Fruit fly (Drosophila melanogaster) whole organism, adult: Measurements from ENCODE around the gene CG7551.

Source experiments
- CG11617 ChIP-seq: fragments of 200-800 bp; sonication (Bioruptor generic); optimal IDR thresholded peaks from 2 replicates; lab custom pipeline; 2017; ENCODE audit warnings: mild to moderate bottlenecking, missing biosample characterization, missing genetic modification reagents, missing genetic modification characterization
- CG12768 ChIP-seq: fragments of 200-800 bp; sonication (Bioruptor generic); optimal IDR thresholded peaks from 2 replicates; lab custom pipeline; 2017; ENCODE audit warnings: missing biosample characterization, missing genetic modification characterization, mild to moderate bottlenecking, moderate library complexity, missing genetic modification reagents
- CG14711 ChIP-seq: fragments of 200-800 bp; sonication (Bioruptor generic); optimal IDR thresholded peaks from 2 replicates; lab custom pipeline; 2018; ENCODE audit warnings: missing biosample characterization, mild to moderate bottlenecking, missing genetic modification characterization, moderate library complexity
- CG1620 ChIP-seq: fragments of 200-800 bp; sonication (Bioruptor generic); optimal IDR thresholded peaks from 2 replicates; lab custom pipeline; 2016; ENCODE audit warnings: missing biosample characterization, missing genetic modification characterization
- CG33017 ChIP-seq: fragments of 200-800 bp; sonication (Bioruptor generic); optimal IDR thresholded peaks from 2 replicates; lab custom pipeline; 2018; ENCODE audit warnings: missing biosample characterization, mild to moderate bottlenecking, missing genetic modification characterization, moderate library complexity
- CG5204 ChIP-seq: fragments of 200-800 bp; sonication (Bioruptor generic); optimal IDR thresholded peaks from 2 replicates; lab custom pipeline; 2016; ENCODE audit warnings: missing biosample characterization, missing genetic modification characterization
- CG7045 ChIP-seq: fragments of 200-800 bp; sonication (Bioruptor generic); optimal IDR thresholded peaks from 2 replicates; lab custom pipeline; 2017; ENCODE audit warnings: missing biosample characterization, mild to moderate bottlenecking, missing genetic modification characterization
- CG7101 ChIP-seq: fragments of 200-800 bp; sonication (Bioruptor generic); optimal IDR thresholded peaks from 2 replicates; lab custom pipeline; 2018; ENCODE audit warnings: missing biosample characterization, mild to moderate bottlenecking, missing genetic modification characterization, moderate library complexity
- Clk ChIP-seq: fragments of 200-800 bp; sonication (Bioruptor generic); optimal IDR thresholded peaks from 2 replicates; lab custom pipeline; 2017; ENCODE audit warnings: missing biosample characterization, missing genetic modification characterization
- Crg-1 ChIP-seq: fragments of 200-800 bp; sonication (Bioruptor generic); optimal IDR thresholded peaks from 2 replicates; lab custom pipeline; 2016; ENCODE audit warnings: missing biosample characterization, missing genetic modification characterization
- Hr96 ChIP-seq: fragments of 200-800 bp; sonication (Bioruptor generic); optimal IDR thresholded peaks from 2 replicates; lab custom pipeline; 2016; ENCODE audit warnings: missing biosample characterization, missing genetic modification characterization
- Mnt ChIP-seq: fragments of 200-800 bp; sonication (Bioruptor generic); optimal IDR thresholded peaks from 2 replicates; lab custom pipeline; 2016; ENCODE audit warnings: missing biosample characterization, mild to moderate bottlenecking, missing genetic modification characterization
- bab1 ChIP-seq: fragments of 200-800 bp; sonication (Bioruptor generic); optimal IDR thresholded peaks from 3 replicates; lab custom pipeline; 2019; ENCODE audit warnings: missing biosample characterization, mild to moderate bottlenecking, missing genetic modification characterization, moderate library complexity
- cic ChIP-seq: fragments of 200-800 bp; sonication (Bioruptor generic); optimal IDR thresholded peaks from 2 replicates; lab custom pipeline; 2017; ENCODE audit warnings: missing biosample characterization, mild to moderate bottlenecking, missing genetic modification characterization, moderate library complexity
- cnc ChIP-seq, 2 experiments: fragments of >200 bp; optimal IDR thresholded peaks; 2 replicates each; lab custom pipeline; 2017
- kay ChIP-seq: fragments of 200-800 bp; sonication (Bioruptor generic); peaks from one replicate; lab custom pipeline; 2016; ENCODE audit warnings: missing biosample characterization, missing genetic modification characterization, borderline replicate concordance
- ovo ChIP-seq: fragments of 200-800 bp; sonication (Bioruptor generic); optimal IDR thresholded peaks from 2 replicates; lab custom pipeline; 2016; ENCODE audit warnings: missing biosample characterization, missing genetic modification characterization
- pad ChIP-seq: fragments of 200-800 bp; sonication (Bioruptor generic); optimal IDR thresholded peaks from 3 replicates; lab custom pipeline; 2017; ENCODE audit warnings: missing biosample characterization, missing genetic modification characterization, mild to moderate bottlenecking, moderate library complexity, missing genetic modification reagents
- tj ChIP-seq: fragments of 200-800 bp; sonication (Bioruptor generic); optimal IDR thresholded peaks from 3 replicates; lab custom pipeline; 2017; ENCODE audit warnings: missing biosample characterization, mild to moderate bottlenecking, missing genetic modification characterization, moderate library complexity
- toe ChIP-seq: fragments of 200-800 bp; sonication (Bioruptor generic); optimal IDR thresholded peaks from 2 replicates; lab custom pipeline; 2016; ENCODE audit warnings: missing biosample characterization, missing genetic modification characterization

CG7551 gene

DNA sequence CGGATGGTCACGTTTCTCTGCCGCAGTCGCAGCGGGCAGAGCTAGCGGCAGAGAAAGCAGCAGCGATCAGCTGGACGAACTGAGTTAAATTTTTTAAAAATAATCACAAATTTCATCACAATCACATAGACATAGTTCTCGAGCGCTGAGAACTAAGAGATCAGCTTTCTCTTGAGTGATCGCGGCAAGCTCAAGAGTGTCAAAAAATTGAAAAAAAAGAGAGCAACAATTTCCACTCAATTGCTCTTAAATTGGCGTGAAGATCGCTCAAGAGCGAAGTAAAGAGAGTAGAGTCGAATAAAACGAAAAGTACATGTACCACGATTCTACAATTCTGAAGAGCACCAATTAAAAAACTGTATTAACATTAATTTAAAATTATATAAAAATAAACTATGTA, 29.9 kb upstream of the CG7551 start:
- TF ChIP-seq kay (peak; percentile 38), pad (GFP tag; lab: Kevin White, UChicago) (no peak)

DNA sequence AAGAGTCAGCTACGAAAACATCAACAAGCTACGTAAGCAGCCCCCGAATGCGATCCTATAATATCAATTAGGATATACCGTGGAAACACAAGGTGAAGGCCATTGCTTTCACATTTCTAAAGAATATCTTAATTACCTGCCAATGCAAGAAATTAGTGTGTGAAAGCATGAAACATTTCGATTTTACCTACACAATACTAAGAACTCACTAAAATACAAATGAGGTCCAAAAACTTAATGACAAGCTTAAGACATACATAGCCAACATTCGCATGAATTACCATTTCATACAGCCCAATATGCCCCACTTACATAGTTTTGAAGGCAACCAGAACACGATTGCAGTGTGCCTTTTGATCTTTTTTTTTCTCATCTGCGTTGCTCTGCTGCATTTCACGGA, 28.6 kb upstream of the CG7551 start:
- TF ChIP-seq CG11617 (GFP tag; lab: Kevin White, UChicago): no peak

DNA sequence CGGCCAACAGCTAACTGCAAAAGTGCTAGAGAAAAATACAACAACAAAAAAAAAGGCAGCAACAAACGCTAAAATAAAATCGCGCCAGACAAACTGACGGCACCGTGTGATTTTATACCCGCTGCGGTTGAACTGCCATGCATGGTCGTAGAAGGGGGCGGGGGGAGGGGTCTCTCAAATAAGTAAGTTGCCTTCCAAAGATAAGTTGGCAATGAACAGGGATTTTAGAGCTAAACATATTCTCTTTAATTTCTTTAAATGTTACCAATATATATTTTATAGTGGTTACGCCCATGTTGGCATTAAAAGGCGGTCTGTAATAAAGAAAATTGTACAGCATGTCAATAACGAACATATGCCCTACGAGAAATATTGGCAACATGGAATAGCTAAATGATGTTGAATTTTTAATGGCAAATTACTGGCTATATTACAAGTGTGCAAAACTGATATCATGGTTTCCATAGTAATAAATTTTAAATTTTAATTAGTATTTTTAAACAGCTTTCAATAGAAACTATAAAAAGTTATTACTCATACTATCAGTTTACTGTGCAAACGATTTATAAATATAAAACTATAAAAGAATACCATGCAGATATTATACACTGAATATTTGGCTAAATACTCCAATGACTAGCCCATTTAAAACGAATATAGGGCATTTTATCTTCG, 26.9 kb upstream of the CG7551 start:
- TF ChIP-seq cnc (optimal IDR thresholded peaks at IDR 0.05; lab: Kevin White, UChicago): no peak
- TF ChIP-seq bab1: peak; percentile 70
- peak; percentile 68 for TF ChIP-seq toe
- peak; percentile 91 for TF ChIP-seq CG7101
- peak; percentile 58 for TF ChIP-seq cic (GFP tag; lab: Kevin White, UChicago)
- peak; percentile 83 for TF ChIP-seq CG1620 (GFP tag; lab: Kevin White, UChicago)
- peak; percentile 93 for TF ChIP-seq CG12768
- peak; percentile 93 for TF ChIP-seq CG5204
- peak; percentile 64 for TF ChIP-seq ovo (GFP tag; lab: Kevin White, UChicago)
- peak; percentile 70 for TF ChIP-seq CG11617 (GFP tag; lab: Kevin White, UChicago)
- TF ChIP-seq tj (GFP tag; lab: Kevin White, UChicago): peak; percentile 61
- peak; percentile 86 for TF ChIP-seq Hr96 (GFP tag; lab: Kevin White, UChicago)
- peak; percentile 95 for TF ChIP-seq CG33017 (tag; lab: Kevin White, UChicago)
- no peak for TF ChIP-seq kay
- peak; percentile 69 for TF ChIP-seq pad (GFP tag; lab: Kevin White, UChicago)
- TF ChIP-seq Crg-1 (GFP tag; lab: Kevin White, UChicago): peak; percentile 90
- peak; percentile 32 for TF ChIP-seq Mnt (GFP tag; lab: Kevin White, UChicago)
- TF ChIP-seq CG7045: peak; percentile 89
- TF ChIP-seq Clk (GFP tag; lab: Kevin White, UChicago): peak; percentile 73
- peak; percentile 87 for TF ChIP-seq CG14711 (tag; lab: Kevin White, UChicago)

DNA sequence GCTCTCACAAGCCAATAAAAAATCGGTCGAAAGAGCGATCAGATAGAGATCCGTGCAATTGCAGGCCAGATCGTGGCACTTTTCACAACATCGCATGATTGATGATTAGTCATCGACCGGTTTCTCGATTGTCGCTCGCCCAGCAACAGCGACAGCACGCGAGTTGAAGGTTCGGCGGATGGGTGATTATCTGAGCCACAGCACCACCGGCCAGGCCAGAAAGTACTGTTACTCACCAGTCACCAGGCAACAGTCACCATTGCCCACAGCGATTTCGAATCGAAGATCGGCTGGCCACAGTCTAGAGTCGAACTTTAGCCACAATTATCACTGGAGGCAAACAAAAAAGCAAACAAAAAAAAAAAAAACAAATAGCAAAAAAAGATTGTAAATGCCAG, 26.4 kb upstream of the CG7551 start:
- TF ChIP-seq cnc (optimal IDR thresholded peaks at IDR 0.05; lab: Kevin White, UChicago) (no peak), ovo (GFP tag; lab: Kevin White, UChicago) (no peak), toe (no peak), CG12768 (no peak), CG11617 (GFP tag; lab: Kevin White, UChicago) (no peak), CG1620 (GFP tag; lab: Kevin White, UChicago) (no peak), CG7045 (no peak)

DNA sequence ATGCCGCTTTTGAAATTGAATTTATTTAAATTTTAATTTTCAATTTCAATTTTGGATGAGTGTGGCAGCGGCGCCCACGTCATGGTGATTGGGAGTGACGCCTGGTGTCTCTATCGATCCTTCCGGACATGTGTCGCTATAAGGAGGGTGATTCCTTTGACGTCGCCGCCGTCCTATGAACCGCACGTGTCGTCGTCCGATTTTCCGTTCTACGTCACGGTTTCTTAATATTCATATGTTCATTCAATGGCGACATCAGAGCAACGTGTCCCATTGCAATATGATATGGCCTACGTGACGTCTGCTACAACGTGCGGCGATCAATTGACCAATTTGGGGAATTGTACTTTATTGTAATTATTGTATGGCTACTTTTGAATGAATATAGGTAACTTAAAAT, 25.8 kb upstream of the CG7551 start:
- TF ChIP-seq CG11617 (GFP tag; lab: Kevin White, UChicago) (no peak), CG7101 (no peak), cnc (optimal IDR thresholded peaks at IDR 0.05; lab: Kevin White, UChicago) (no peak), Clk (GFP tag; lab: Kevin White, UChicago) (no peak), ovo (GFP tag; lab: Kevin White, UChicago) (no peak), Mnt (GFP tag; lab: Kevin White, UChicago) (no peak), toe (no peak), pad (GFP tag; lab: Kevin White, UChicago) (no peak), CG1620 (GFP tag; lab: Kevin White, UChicago) (no peak), cic (GFP tag; lab: Kevin White, UChicago) (no peak), Hr96 (GFP tag; lab: Kevin White, UChicago) (no peak), CG5204 (no peak), CG33017 (tag; lab: Kevin White, UChicago) (no peak), tj (GFP tag; lab: Kevin White, UChicago) (no peak), kay (no peak)

DNA sequence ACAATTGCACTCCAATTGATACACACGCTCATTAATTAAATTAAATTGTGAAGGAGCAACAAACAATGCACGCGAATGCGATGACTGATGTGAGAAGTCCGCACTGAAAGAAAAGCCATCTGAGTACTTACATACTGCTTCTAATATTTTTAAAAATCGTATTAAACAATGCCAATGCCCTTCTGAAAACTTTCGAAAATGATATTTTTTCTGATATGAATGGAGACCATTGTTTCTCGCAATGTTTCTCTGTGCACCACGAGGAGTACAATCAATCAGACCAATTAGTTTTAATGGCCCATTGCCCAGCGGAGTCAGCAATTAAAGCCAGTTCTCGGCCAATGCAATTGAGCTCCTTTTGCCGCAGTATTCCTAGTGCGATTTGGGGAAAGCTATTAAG, 25.1 kb upstream of the CG7551 start:
- TF ChIP-seq CG14711 (tag; lab: Kevin White, UChicago) (no peak), Crg-1 (GFP tag; lab: Kevin White, UChicago) (no peak), CG7101 (no peak), pad (GFP tag; lab: Kevin White, UChicago) (no peak), cic (GFP tag; lab: Kevin White, UChicago) (no peak), CG1620 (GFP tag; lab: Kevin White, UChicago) (no peak), kay (no peak)

DNA sequence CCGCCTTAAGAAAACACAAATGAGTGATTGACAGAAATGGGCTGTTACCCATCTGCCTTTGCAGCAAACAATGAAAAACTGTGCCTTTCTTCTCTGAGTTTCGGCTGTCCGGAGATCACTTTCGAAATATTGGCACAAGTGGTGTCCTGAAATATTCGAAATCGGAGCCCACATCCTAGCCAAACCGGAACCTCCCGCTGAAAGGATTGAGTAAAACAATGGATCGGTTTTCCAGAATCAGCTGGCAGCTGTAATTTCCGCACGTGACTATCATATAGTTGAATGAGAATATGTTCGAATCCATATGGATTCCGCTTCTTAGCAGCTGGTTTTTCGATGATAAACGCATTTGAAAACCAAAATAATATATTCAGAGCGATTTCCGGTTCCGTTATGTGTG, 24.2 kb upstream of the CG7551 start:
- TF ChIP-seq Crg-1 (GFP tag; lab: Kevin White, UChicago) (no peak), Mnt (GFP tag; lab: Kevin White, UChicago) (no peak), CG7045 (no peak), CG11617 (GFP tag; lab: Kevin White, UChicago) (no peak), CG14711 (tag; lab: Kevin White, UChicago) (no peak), cic (GFP tag; lab: Kevin White, UChicago) (no peak), CG33017 (tag; lab: Kevin White, UChicago) (no peak), kay (no peak), tj (GFP tag; lab: Kevin White, UChicago) (no peak), Hr96 (GFP tag; lab: Kevin White, UChicago) (no peak), bab1 (no peak), CG12768 (no peak), cnc (optimal IDR thresholded peaks at IDR 0.05; lab: Kevin White, UChicago) (no peak), ovo (GFP tag; lab: Kevin White, UChicago) (no peak)
